Fruit fly (Drosophila melanogaster) S2 (cell line): Measurements from ENCODE around the gene CG7300.

ENCODE experiments used
- CG8478 ChIP-seq: fragments of >200 bp; optimal IDR thresholded peaks from 2 replicates; lab custom pipeline; 2018
- CTCF ChIP-seq, 2 experiments: fragments of >200 bp; optimal IDR thresholded peaks; 2 replicates each; lab custom pipeline; 2018

- TF ChIP-seq CG8478 (lab: Kevin White, UChicago) (no peak), CTCF (optimal IDR thresholded peaks at IDR 0.05; lab: Kevin White, UChicago) (no peak)
Observed at dm6 chr2L:10708089-10708488, 10.2 kb upstream of the CG7300 start.
